Worm (Caenorhabditis elegans): ENCODE results near the gene Y66C5A.1.

The Y66C5A.1 gene

ce11 chrX:14491103-14491502 lies 35.8 kb upstream of the Y66C5A.1 start:
- TF ChIP-seq nhr-25 (tag; optimal IDR thresholded peaks at IDR 0.05) (peak; percentile 64), lsy-2 (tag; optimal IDR thresholded peaks at IDR 0.05) (no peak), blmp-1 (tag; optimal IDR thresholded peaks at IDR 0.05; ENCODE audit: insufficient read depth) (no peak), R02D3.7 (tag; optimal IDR thresholded peaks at IDR 0.05) (no peak), nhr-129 (tag; optimal IDR thresholded peaks at IDR 0.05) (no peak), alr-1 (tag; optimal IDR thresholded peaks at IDR 0.05) (no peak), ztf-1 (GFP tag; conservative IDR thresholded peaks at IDR 0.05) (no peak), crh-2 (tag; optimal IDR thresholded peaks at IDR 0.05) (no peak), fos-1 (tag; optimal IDR thresholded peaks at IDR 0.05) (no peak), zag-1 (tag; optimal IDR thresholded peaks at IDR 0.05) (no peak), ceh-16 (tag; optimal IDR thresholded peaks at IDR 0.05) (peak; percentile 61)

ce11 chrX:14490486-14490885 lies 35.2 kb upstream of the Y66C5A.1 start:
- TF ChIP-seq zag-1 (tag; optimal IDR thresholded peaks at IDR 0.05) (no peak), lin-11 (tag; optimal IDR thresholded peaks at IDR 0.05) (no peak), unc-62 (GFP tag; optimal IDR thresholded peaks at IDR 0.05) (no peak), Y55F3AM.14 (GFP tag; optimal IDR thresholded peaks at IDR 0.05) (no peak), lin-13 (GFP tag; optimal IDR thresholded peaks at IDR 0.05) (no peak), nhr-6 (tag; optimal IDR thresholded peaks at IDR 0.05) (no peak), lsy-2 (tag; optimal IDR thresholded peaks at IDR 0.05) (no peak), alr-1 (tag; optimal IDR thresholded peaks at IDR 0.05) (no peak), sma-9 (GFP tag; optimal IDR thresholded peaks at IDR 0.05) (no peak), sma-9 (tag; optimal IDR thresholded peaks at IDR 0.05) (no peak), R02D3.7 (tag; optimal IDR thresholded peaks at IDR 0.05) (no peak), mdl-1 (tag; optimal IDR thresholded peaks at IDR 0.05) (no peak), sma-3 (GFP tag; optimal IDR thresholded peaks at IDR 0.05) (no peak), nhr-23 (tag; optimal IDR thresholded peaks at IDR 0.05) (no peak), nhr-12 (tag; optimal IDR thresholded peaks at IDR 0.05) (no peak), ztf-1 (GFP tag; conservative IDR thresholded peaks at IDR 0.05) (no peak), F13H6.1 (tag; optimal IDR thresholded peaks at IDR 0.05) (no peak), nhr-237 (tag; optimal IDR thresholded peaks at IDR 0.05) (no peak)

- TF ChIP-seq alr-1 (tag; optimal IDR thresholded peaks at IDR 0.05) (no peak), lsy-2 (tag; optimal IDR thresholded peaks at IDR 0.05) (peak; percentile 20 to 73), mdl-1 (tag; optimal IDR thresholded peaks at IDR 0.05) (peak in 1 of 2 experiments; percentile 32), mbf-1 (tag; optimal IDR thresholded peaks at IDR 0.05) (no peak), lin-11 (tag; optimal IDR thresholded peaks at IDR 0.05) (peak; percentile 53), nhr-237 (tag; optimal IDR thresholded peaks at IDR 0.05) (no peak), ztf-4 (tag; optimal IDR thresholded peaks at IDR 0.05) (peak; percentile 11), unc-39 (tag; optimal IDR thresholded peaks at IDR 0.05) (no peak), unc-62 (GFP tag; optimal IDR thresholded peaks at IDR 0.05) (no peak), ceh-16 (tag; optimal IDR thresholded peaks at IDR 0.05) (peak; percentile 63), aly-2 (tag; optimal IDR thresholded peaks at IDR 0.05) (no peak), fos-1 (tag; optimal IDR thresholded peaks at IDR 0.05) (peak; percentile 93), elt-3 (tag; optimal IDR thresholded peaks at IDR 0.05) (no peak), egl-27 (tag; optimal IDR thresholded peaks at IDR 0.05) (peak; percentile 28), dmd-4 (tag; optimal IDR thresholded peaks at IDR 0.05) (no peak), nhr-12 (tag; optimal IDR thresholded peaks at IDR 0.05) (no peak), snpc-4 (tag; optimal IDR thresholded peaks at IDR 0.05) (peak; percentile 69), elt-1 (tag; optimal IDR thresholded peaks at IDR 0.05) (no peak), R02D3.7 (tag; optimal IDR thresholded peaks at IDR 0.05) (no peak), ama-1 (optimal IDR thresholded peaks at IDR 0.05) (peak; percentile 26), nhr-21 (tag; optimal IDR thresholded peaks at IDR 0.05) (peak; percentile 53), crh-2 (tag; optimal IDR thresholded peaks at IDR 0.05) (peak; percentile 75), zag-1 (tag; optimal IDR thresholded peaks at IDR 0.05) (peak; percentile 65), ztf-1 (GFP tag; conservative IDR thresholded peaks at IDR 0.05) (no peak), gmeb-1 (tag; optimal IDR thresholded peaks at IDR 0.05) (peak; percentile 55), sma-3 (GFP tag; optimal IDR thresholded peaks at IDR 0.05) (peak; percentile 60), nhr-25 (tag; optimal IDR thresholded peaks at IDR 0.05) (peak; percentile 85), nhr-77 (tag; optimal IDR thresholded peaks at IDR 0.05) (no peak), nhr-10 (tag; optimal IDR thresholded peaks at IDR 0.05) (no peak), skn-1 (tag; optimal IDR thresholded peaks at IDR 0.05) (no peak), lin-13 (GFP tag; optimal IDR thresholded peaks at IDR 0.05) (peak; percentile 73), nhr-6 (tag; optimal IDR thresholded peaks at IDR 0.05) (peak; percentile 48), nhr-129 (tag; optimal IDR thresholded peaks at IDR 0.05) (peak; percentile 80), C34F6.9 (tag; optimal IDR thresholded peaks at IDR 0.05) (peak; percentile 63), F13H6.1 (tag; optimal IDR thresholded peaks at IDR 0.05) (peak; percentile 58), peb-1 (tag; optimal IDR thresholded peaks at IDR 0.05) (no peak), Y55F3AM.14 (GFP tag; optimal IDR thresholded peaks at IDR 0.05) (no peak), sem-4 (tag; optimal IDR thresholded peaks at IDR 0.05) (peak; percentile 72), nhr-23 (tag; optimal IDR thresholded peaks at IDR 0.05) (no peak), ztf-11 (tag; optimal IDR thresholded peaks at IDR 0.05) (no peak), mab-5 (tag; optimal IDR thresholded peaks at IDR 0.05) (peak; percentile 50), lin-39 (tag; optimal IDR thresholded peaks at IDR 0.05) (no peak), sma-9 (GFP tag; optimal IDR thresholded peaks at IDR 0.05) (peak; percentile 87), sma-9 (tag; optimal IDR thresholded peaks at IDR 0.05) (no peak), unc-55 (GFP tag; optimal IDR thresholded peaks at IDR 0.05) (peak; percentile 76), nhr-11 (tag; optimal IDR thresholded peaks at IDR 0.05) (no peak)
Observed at ce11 chrX:14489945-14490344, 34.6 kb upstream of the Y66C5A.1 start, which contains the start of gene his-24. Gene his-24 (plus strand): TSS chrX:14490094.
